Worm (Caenorhabditis elegans) whole organism, early embryonic: ENCODE results near the gene fbxa-75.

ENCODE experiments used
- B0310.2 ChIP-seq: sonication (generic microtip); optimal IDR thresholded peaks from 2 replicates; lab custom pipeline; 2016; ENCODE audit warnings: mild to moderate bottlenecking, missing genetic modification characterization, missing compliant biosample characterization
- F13C5.2 ChIP-seq: sonication (generic microtip); optimal IDR thresholded peaks from 2 replicates; lab custom pipeline; 2017; ENCODE audit warnings: mild to moderate bottlenecking, missing genetic modification characterization, inconsistent platforms, missing compliant biosample characterization
- aly-1 ChIP-seq: sonication (generic microtip); optimal IDR thresholded peaks from 2 replicates; lab custom pipeline; 2016; ENCODE audit warnings: missing genetic modification characterization, missing compliant biosample characterization
- ama-1 ChIP-seq: fragments of 150-350 bp; optimal IDR thresholded peaks from 2 replicates; lab custom pipeline; 2014
- ceh-13 ChIP-seq: fragments of 200-800 bp; sonication (Bioruptor generic); optimal IDR thresholded peaks from 2 replicates; lab custom pipeline; 2018; ENCODE audit warnings: mild to moderate bottlenecking, missing genetic modification characterization, missing compliant biosample characterization
- ceh-36 ChIP-seq: sonication (generic microtip); optimal IDR thresholded peaks from 2 replicates; lab custom pipeline; 2016; ENCODE audit warnings: missing genetic modification characterization, inconsistent platforms, missing compliant biosample characterization
- ets-7 ChIP-seq: sonication (generic microtip); optimal IDR thresholded peaks from 2 replicates; lab custom pipeline; 2016; ENCODE audit warnings: missing genotype, missing genetic modification characterization, missing compliant biosample characterization
- flt-1 ChIP-seq: fragments of 200-800 bp; sonication (Bioruptor generic); IDR thresholded peaks from 2 replicates; pipeline ENCODE4 v1.3.6; 2022; ENCODE audit warnings: missing genetic modification characterization, missing compliant biosample characterization
- hmbx-1 ChIP-seq: sonication (generic microtip); optimal IDR thresholded peaks from 2 replicates; lab custom pipeline; 2016; ENCODE audit warnings: mild to moderate bottlenecking, missing genetic modification characterization, missing compliant biosample characterization
- hmg-4 ChIP-seq: fragments of 200-800 bp; sonication (Bioruptor generic); optimal IDR thresholded peaks from 2 replicates; lab custom pipeline; 2018; ENCODE audit warnings: mild to moderate bottlenecking, missing genetic modification characterization, missing compliant biosample characterization
- hnd-1 ChIP-seq: sonication (generic microtip); optimal IDR thresholded peaks from 2 replicates; lab custom pipeline; 2016; ENCODE audit warnings: missing genetic modification characterization, missing compliant biosample characterization
- pes-1 ChIP-seq: fragments of 200-800 bp; sonication (Bioruptor generic); IDR thresholded peaks from 2 replicates; pipeline ENCODE4 v1.3.6; 2022; ENCODE audit warnings: missing genetic modification reagents, missing genetic modification characterization, missing compliant biosample characterization
- scrt-1 ChIP-seq: fragments of 200-800 bp; sonication (Bioruptor generic); IDR thresholded peaks from 2 replicates; pipeline ENCODE4 v1.3.6; 2022; ENCODE audit warnings: missing genetic modification characterization, missing compliant biosample characterization
- sea-1 ChIP-seq: fragments of 200-800 bp; sonication (Bioruptor generic); conservative IDR thresholded peaks from 2 replicates; pipeline ENCODE4 v1.3.6; 2022; ENCODE audit warnings: missing genetic modification characterization, missing compliant biosample characterization
- tbx-11 ChIP-seq: fragments of 200-800 bp; sonication (Bioruptor generic); IDR thresholded peaks from 2 replicates; pipeline ENCODE4 v1.3.6; 2022; ENCODE audit warnings: missing genetic modification characterization, missing compliant biosample characterization
- tbx-37 ChIP-seq: fragments of 200-800 bp; sonication (Bioruptor generic); conservative IDR thresholded peaks from 2 replicates; pipeline ENCODE4 v1.3.6; 2022; ENCODE audit warnings: missing genetic modification reagents, missing genetic modification characterization, missing compliant biosample characterization
- tra-4 ChIP-seq: sonication (generic microtip); optimal IDR thresholded peaks from 2 replicates; lab custom pipeline; 2017; ENCODE audit warnings: missing genetic modification characterization, missing compliant biosample characterization

fbxa-75 gene

DNA sequence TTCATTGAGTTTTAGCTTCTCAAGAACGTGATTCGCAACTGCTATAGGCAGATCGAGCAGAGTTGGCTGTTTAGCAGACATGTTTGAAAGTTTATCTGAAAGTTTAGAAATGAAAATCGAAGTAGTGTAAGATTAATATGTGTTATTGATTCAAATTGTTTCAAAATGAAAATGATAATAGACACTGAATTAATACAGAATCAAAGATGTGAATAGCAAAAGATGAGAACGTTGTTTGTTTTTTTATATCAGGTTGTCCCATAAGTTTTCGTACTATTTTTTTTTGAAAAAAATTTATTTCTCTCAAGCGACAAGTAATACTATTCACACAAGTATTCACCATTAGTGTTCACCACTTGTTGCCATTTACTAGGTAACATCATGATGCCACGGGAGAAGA lies 10.4 kb upstream of the fbxa-75 start, which contains the start of gene fbxa-36:
TSS of gene fbxa-36 (minus strand) at position 101 of the 400 bp plus-strand sequence.
- TF ChIP-seq ets-7 (tag; lab: Kevin White, UChicago) (no peak), tbx-11 (GFP tag; lab: Robert Waterston, UW) (no peak), hnd-1 (tag; lab: Kevin White, UChicago) (no peak), scrt-1 (GFP tag; lab: Robert Waterston, UW) (no peak), hmg-4 (GFP tag; lab: Kevin White, UChicago) (no peak)

- TF ChIP-seq aly-1 (tag; lab: Kevin White, UChicago) (no peak), hmg-4 (GFP tag; lab: Kevin White, UChicago) (no peak), hmbx-1 (tag; lab: Kevin White, UChicago) (no peak), ama-1 (lab: Kevin White, UChicago) (no peak), F13C5.2 (no peak), tbx-11 (GFP tag; lab: Robert Waterston, UW) (no peak), hnd-1 (tag; lab: Kevin White, UChicago) (no peak), scrt-1 (GFP tag; lab: Robert Waterston, UW) (no peak), tbx-37 (no peak), pes-1 (GFP tag; lab: Robert Waterston, UW) (no peak), ceh-36 (tag; lab: Kevin White, UChicago) (no peak), B0310.2 (tag; lab: Kevin White, UChicago) (no peak), ceh-13 (no peak), ets-7 (tag; lab: Kevin White, UChicago) (no peak), tra-4 (tag; lab: Kevin White, UChicago) (no peak), sea-1 (GFP tag; lab: Robert Waterston, UW) (no peak), flt-1 (GFP tag; lab: Robert Waterston, UW) (no peak)
Measured at ce11 chrIII:1295149-1295716, 8.3 kb upstream of the fbxa-75 start, which contains the start of gene fbxa-35. TSS of gene fbxa-35 (plus strand) at chrIII:1295666.

DNA sequence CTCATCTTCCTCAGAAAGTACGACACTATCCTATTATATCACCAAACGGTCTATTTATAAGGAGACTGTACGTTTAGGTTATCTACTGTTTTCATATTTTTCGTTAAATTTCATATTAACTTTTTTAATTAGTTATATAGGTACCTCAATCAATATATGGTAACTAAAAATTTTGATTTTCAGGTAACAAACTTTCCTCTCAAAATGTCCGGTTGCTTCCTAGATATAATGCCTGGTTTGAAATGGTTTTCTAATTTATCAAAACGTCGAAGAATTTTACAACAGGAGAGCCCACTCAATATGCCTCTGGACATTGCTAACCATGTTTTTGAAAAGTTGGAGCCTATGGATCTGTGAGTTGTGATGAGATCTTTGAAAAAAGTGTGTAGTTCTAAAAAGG lies 5.9 kb upstream of the fbxa-75 start, which contains the start of gene fbxa-28:
TSS of gene fbxa-28 (plus strand) at position 301 of the 400 bp plus-strand sequence.
- TF ChIP-seq B0310.2 (tag; lab: Kevin White, UChicago): no peak

- TF ChIP-seq hnd-1 (tag; lab: Kevin White, UChicago): no peak
- TF ChIP-seq scrt-1 (GFP tag; lab: Robert Waterston, UW): no peak
- no peak for TF ChIP-seq ets-7 (tag; lab: Kevin White, UChicago)
- TF ChIP-seq ceh-36 (tag; lab: Kevin White, UChicago): no peak
- TF ChIP-seq B0310.2 (tag; lab: Kevin White, UChicago): no peak
- no peak for TF ChIP-seq ama-1 (lab: Kevin White, UChicago)
- TF ChIP-seq tbx-37: no peak
- TF ChIP-seq F13C5.2: no peak
- TF ChIP-seq sea-1 (GFP tag; lab: Robert Waterston, UW): no peak
- no peak for TF ChIP-seq hmg-4 (GFP tag; lab: Kevin White, UChicago)
- no peak for TF ChIP-seq ceh-13
- no peak for TF ChIP-seq tra-4 (tag; lab: Kevin White, UChicago)
- TF ChIP-seq aly-1 (tag; lab: Kevin White, UChicago): no peak
- no peak for TF ChIP-seq hmbx-1 (tag; lab: Kevin White, UChicago)
- no peak for TF ChIP-seq flt-1 (GFP tag; lab: Robert Waterston, UW)
- TF ChIP-seq pes-1 (GFP tag; lab: Robert Waterston, UW): no peak
Measured at ce11 chrIII:1307333-1307732, 3.8 kb downstream of the fbxa-75 start.

- TF ChIP-seq F13C5.2: no peak
- no peak for TF ChIP-seq scrt-1 (GFP tag; lab: Robert Waterston, UW)
- TF ChIP-seq tbx-11 (GFP tag; lab: Robert Waterston, UW): no peak
- no peak for TF ChIP-seq hmg-4 (GFP tag; lab: Kevin White, UChicago)
- no peak for TF ChIP-seq pes-1 (GFP tag; lab: Robert Waterston, UW)
- no peak for TF ChIP-seq hnd-1 (tag; lab: Kevin White, UChicago)
- no peak for TF ChIP-seq tbx-37
- TF ChIP-seq ceh-13: no peak
- TF ChIP-seq ets-7 (tag; lab: Kevin White, UChicago): no peak
Measured at ce11 chrIII:1308209-1308608, 4.7 kb downstream of the fbxa-75 start, which contains the start of gene fbxa-79. TSS of gene fbxa-79 (minus strand) at chrIII:1308294.

DNA sequence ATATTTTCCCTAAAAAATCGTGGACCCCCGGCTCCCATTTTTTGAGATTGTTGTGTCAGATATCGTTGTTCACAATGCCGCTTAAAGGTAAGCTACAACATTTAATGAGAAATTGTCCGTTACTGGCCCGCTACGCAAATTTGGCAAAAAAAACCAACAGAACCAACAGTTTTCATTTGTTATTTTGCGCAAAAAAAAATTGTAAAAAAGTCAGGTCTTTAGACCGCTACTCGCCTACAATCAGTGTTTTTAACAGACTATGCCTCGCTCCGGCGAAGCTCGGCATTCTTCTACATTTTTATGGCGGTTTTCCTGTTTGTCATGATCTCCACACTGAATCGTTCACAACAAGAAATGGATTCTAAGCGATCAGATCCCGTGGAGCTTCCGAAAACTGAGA lies 5.4 kb downstream of the fbxa-75 start, which contains the start of gene Y82E9BL.12:
TSS of gene Y82E9BL.12 (plus strand) at position 301 of the 400 bp plus-strand sequence.
- TF ChIP-seq pes-1 (GFP tag; lab: Robert Waterston, UW): no peak
- no peak for TF ChIP-seq ama-1 (lab: Kevin White, UChicago)
- TF ChIP-seq tbx-11 (GFP tag; lab: Robert Waterston, UW): no peak
- TF ChIP-seq tra-4 (tag; lab: Kevin White, UChicago): no peak
- no peak for TF ChIP-seq sea-1 (GFP tag; lab: Robert Waterston, UW)
- TF ChIP-seq tbx-37: no peak
- TF ChIP-seq scrt-1 (GFP tag; lab: Robert Waterston, UW): no peak

DNA sequence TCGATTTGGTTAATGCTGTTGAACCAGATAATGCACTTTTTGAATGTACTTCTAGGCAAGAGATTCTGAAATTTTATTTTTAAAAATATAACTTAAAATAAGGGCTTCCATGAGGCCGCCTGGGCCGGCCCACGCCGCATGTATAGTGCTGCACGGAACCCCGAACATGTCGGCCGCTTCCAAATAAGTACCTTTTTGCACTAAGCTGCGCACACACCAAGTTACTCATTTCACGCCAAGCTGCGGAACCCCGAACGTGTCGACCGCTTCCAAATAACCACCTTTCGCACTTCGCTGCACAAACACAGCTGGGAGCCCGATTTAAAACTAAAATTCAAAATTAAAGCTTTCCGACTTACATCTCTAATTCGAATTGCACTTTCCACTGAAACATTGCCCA lies 7.9 kb downstream of the fbxa-75 start:
- TF ChIP-seq F13C5.2: no peak
- TF ChIP-seq B0310.2 (tag; lab: Kevin White, UChicago): no peak
- no peak for TF ChIP-seq tbx-37
- TF ChIP-seq flt-1 (GFP tag; lab: Robert Waterston, UW): no peak
- TF ChIP-seq hmg-4 (GFP tag; lab: Kevin White, UChicago): no peak
- TF ChIP-seq ceh-36 (tag; lab: Kevin White, UChicago): no peak
- no peak for TF ChIP-seq ama-1 (lab: Kevin White, UChicago)
- TF ChIP-seq tbx-11 (GFP tag; lab: Robert Waterston, UW): no peak
- TF ChIP-seq ets-7 (tag; lab: Kevin White, UChicago): no peak
- TF ChIP-seq scrt-1 (GFP tag; lab: Robert Waterston, UW): no peak
- TF ChIP-seq sea-1 (GFP tag; lab: Robert Waterston, UW): no peak
- TF ChIP-seq aly-1 (tag; lab: Kevin White, UChicago): no peak
- no peak for TF ChIP-seq hnd-1 (tag; lab: Kevin White, UChicago)
- TF ChIP-seq pes-1 (GFP tag; lab: Robert Waterston, UW): no peak
- TF ChIP-seq ceh-13: no peak
- no peak for TF ChIP-seq tra-4 (tag; lab: Kevin White, UChicago)
- no peak for TF ChIP-seq hmbx-1 (tag; lab: Kevin White, UChicago)
